Fruit fly (Drosophila melanogaster): ENCODE results near the gene CG9451.
"Not testable (repeated sequence)": the region's sequence is repeated elsewhere in the genome, so short reads cannot be mapped to it uniquely, and the experiment has no call there.

The CG9451 gene

DNA sequence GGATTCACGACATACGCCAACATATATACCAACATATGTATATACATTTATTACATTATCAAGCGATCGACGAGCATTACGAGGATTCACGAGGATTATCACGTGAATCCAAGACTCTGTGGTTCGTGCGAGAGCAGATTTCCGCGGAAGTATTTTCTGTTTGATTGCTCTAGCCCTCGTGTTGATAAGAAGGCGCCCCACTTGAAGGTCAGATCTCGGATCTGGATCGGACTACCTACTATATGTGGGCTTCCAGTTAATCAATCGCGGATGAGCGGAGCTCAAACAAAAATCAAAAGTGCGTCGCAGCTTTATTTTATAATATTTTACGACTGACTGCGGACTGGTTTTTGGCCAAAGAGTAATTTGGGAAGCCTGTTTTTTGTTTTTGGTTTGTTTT is 5.6 kb downstream of the CG9451 start (continued):
- TF ChIP-seq cwo (GFP tag; optimal IDR thresholded peaks at IDR 0.05) (peak; percentile 69), CG13894 (tag; optimal IDR thresholded peaks at IDR 0.05) (peak; percentile 81), CG34376 (GFP tag; optimal IDR thresholded peaks at IDR 0.05) (peak; percentile 62), Doc3 (GFP tag; IDR thresholded peaks at IDR 0.05; ENCODE audit: partially characterized antibody) (no peak), CG6175 (GFP tag; IDR thresholded peaks at IDR 0.05) (no peak), CG9609 (GFP tag; optimal IDR thresholded peaks at IDR 0.05) (no peak), Bteb2 (GFP tag; optimal IDR thresholded peaks at IDR 0.05) (no peak), CG9727 (GFP tag; optimal IDR thresholded peaks at IDR 0.05) (no peak), CG4854 (GFP tag; optimal IDR thresholded peaks at IDR 0.05) (no peak), CG10431 (GFP tag; optimal IDR thresholded peaks at IDR 0.05) (no peak), bbx (GFP tag; IDR thresholded peaks at IDR 0.05; ENCODE audit: partially characterized antibody) (no peak), sim (GFP tag; IDR thresholded peaks at IDR 0.05) (no peak), CG8290 (GFP tag; optimal IDR thresholded peaks at IDR 0.05) (no peak), CG8290 (tag; optimal IDR thresholded peaks at IDR 0.05) (no peak), Trl (optimal IDR thresholded peaks at IDR 0.05) (no peak), Trl (GFP tag; optimal IDR thresholded peaks at IDR 0.05) (no peak), CG34224 (GFP tag; IDR thresholded peaks at IDR 0.05; ENCODE audit: partially characterized antibody) (no peak), zf30C (GFP tag; optimal IDR thresholded peaks at IDR 0.05) (no peak), Fer1 (GFP tag; optimal IDR thresholded peaks at IDR 0.05) (no peak), CG15514 (GFP tag; optimal IDR thresholded peaks at IDR 0.05) (peak; percentile 49), Oli (tag; optimal IDR thresholded peaks at IDR 0.05) (no peak), dmrt11E (tag; optimal IDR thresholded peaks at IDR 0.05) (no peak)

DNA sequence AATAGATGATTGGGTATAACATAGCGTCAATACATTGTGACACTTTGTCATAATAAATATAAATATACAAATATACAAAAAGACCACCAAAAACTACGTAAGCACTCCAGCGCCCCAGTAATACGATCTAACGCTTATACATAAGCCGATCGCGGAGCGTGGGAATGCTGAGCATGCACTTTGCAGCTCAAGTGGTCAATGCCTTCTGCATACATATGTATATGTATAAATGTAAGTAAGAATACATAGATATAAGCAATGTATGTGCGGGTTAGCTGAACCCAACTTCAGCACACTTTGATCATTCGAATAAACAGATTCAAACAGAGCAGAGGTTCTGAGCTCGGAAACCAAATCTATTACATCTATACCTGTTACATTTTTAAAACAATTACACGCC is 13.3 kb downstream of the CG9451 start, which contains the start of gene CG32212:
TSS of gene CG32212 (plus strand) at position 301 of the 400 bp plus-strand sequence.
- TF ChIP-seq pros, CHES-1-like, MESR4 (GFP tag; optimal IDR thresholded peaks at IDR 0.05): not testable (repeated sequence)

DNA sequence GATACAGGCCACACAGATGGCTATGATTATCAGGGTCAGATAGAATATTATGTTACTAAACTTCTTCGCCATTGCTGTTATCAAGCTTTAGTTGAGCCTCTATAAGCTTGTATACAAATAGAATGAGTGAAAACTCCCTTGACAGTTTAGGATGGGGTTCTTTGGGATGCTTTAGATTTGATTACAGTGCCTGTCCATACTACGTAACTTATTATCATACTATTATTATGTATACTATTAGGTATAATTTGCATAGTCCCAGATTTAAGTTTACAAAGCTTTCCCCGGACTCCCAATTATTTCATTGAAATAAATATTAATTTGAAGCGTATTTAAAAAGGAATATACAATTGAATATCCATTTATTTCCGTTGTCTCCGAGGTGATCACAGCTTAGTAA is 14.2 kb downstream of the CG9451 start, which contains the start of gene brv1:
TSS of gene brv1 (minus strand) at position 101 of the 400 bp plus-strand sequence.
- TF ChIP-seq inv (GFP tag; IDR thresholded peaks at IDR 0.05; ENCODE audit: partially characterized antibody) (no peak), Ets97D (GFP tag; optimal IDR thresholded peaks at IDR 0.05) (no peak), CG18011 (GFP tag; optimal IDR thresholded peaks at IDR 0.05) (no peak), CG13287 (GFP tag; IDR thresholded peaks at IDR 0.05; ENCODE audit: partially characterized antibody) (no peak), CG14014 (GFP tag; IDR thresholded peaks at IDR 0.05) (no peak), CG5953 (GFP tag; IDR thresholded peaks at IDR 0.05) (no peak), CoRest (tag; optimal IDR thresholded peaks at IDR 0.05) (no peak), Mad (GFP tag; optimal IDR thresholded peaks at IDR 0.05) (no peak), lmd (GFP tag; IDR thresholded peaks at IDR 0.05) (no peak), CG34422 (GFP tag; IDR thresholded peaks at IDR 0.05) (no peak), CG1024 (GFP tag; IDR thresholded peaks at IDR 0.05) (no peak), CG1832 (GFP tag; optimal IDR thresholded peaks at IDR 0.05) (no peak), vfl (GFP tag; optimal IDR thresholded peaks at IDR 0.05) (no peak), br (optimal IDR thresholded peaks at IDR 0.05) (no peak), Xbp1 (GFP tag; optimal IDR thresholded peaks at IDR 0.05) (no peak), chinmo (GFP tag; IDR thresholded peaks at IDR 0.05; ENCODE audit: partially characterized antibody) (no peak), Fer3 (tag; optimal IDR thresholded peaks at IDR 0.05) (no peak)
